Worm (Caenorhabditis elegans): ENCODE measurements around the gene F17C8.9.

The F17C8.9 gene

DNA sequence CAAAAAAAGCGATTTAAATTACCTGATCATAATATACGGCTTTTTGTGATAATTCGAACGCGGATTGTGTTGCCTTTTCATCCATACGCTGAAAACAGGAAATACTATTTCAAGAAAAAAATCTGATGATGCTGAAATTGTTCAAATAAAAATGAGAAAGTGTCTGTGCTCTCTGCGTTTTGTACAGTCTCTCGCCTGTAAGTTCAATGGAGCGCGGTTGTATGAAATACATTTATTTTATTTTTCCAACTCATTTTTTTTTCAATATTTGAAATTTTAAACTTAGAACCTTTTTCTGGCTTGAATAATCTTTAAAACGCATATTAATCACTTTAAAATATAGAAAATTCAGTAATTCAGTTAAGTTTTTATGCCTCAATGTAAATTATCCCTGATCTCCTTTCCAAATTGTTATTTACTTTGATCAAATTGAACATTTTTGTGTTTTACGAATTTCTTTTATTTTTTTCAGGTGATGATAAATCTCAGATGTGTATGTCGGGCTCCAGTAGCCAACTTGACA is 30.2 kb upstream of the F17C8.9 start, which contains the start of the genes clp-2 and mrpl-16:
Gene clp-2 (minus strand): TSS at position 94 of the 523 bp plus-strand sequence.
Gene mrpl-16 (plus strand): TSS at position 473 of the 523 bp plus-strand sequence.
- TF ChIP-seq hmg-1.2 (GFP tag; IDR thresholded peaks at IDR 0.05) (peak; percentile 96), ztf-3 (GFP tag; optimal IDR thresholded peaks at IDR 0.05) (no peak), lsl-1 (GFP tag; optimal IDR thresholded peaks at IDR 0.05) (peak; percentile 24), rec-8 (tag; optimal IDR thresholded peaks at IDR 0.05) (no peak), F33H1.4 (GFP tag; IDR thresholded peaks at IDR 0.05) (peak; percentile 14; the same call in 1 of the 2 replicates), ceh-27 (GFP tag; optimal IDR thresholded peaks at IDR 0.05) (no peak), mcd-1 (GFP tag; IDR thresholded peaks at IDR 0.05) (peak; percentile 51; the same call in 1 of the 2 replicates)

ce11 chrIII:4705207-4705606 is 28.9 kb upstream of the F17C8.9 start, which contains the start of gene pgap-2:
pgap-2 (plus strand) TSS chrIII:4705507.
- TF ChIP-seq dox-1 (GFP tag; IDR thresholded peaks at IDR 0.05): no peak
- TF ChIP-seq F23B12.7 (tag; optimal IDR thresholded peaks at IDR 0.05; ENCODE audit: insufficient read depth): no peak
- no peak for TF ChIP-seq nfya-2 (GFP tag; IDR thresholded peaks at IDR 0.05)
- TF ChIP-seq attf-3 (GFP tag; conservative IDR thresholded peaks at IDR 0.05): no peak
- TF ChIP-seq attf-5 (GFP tag; optimal IDR thresholded peaks at IDR 0.05): no peak
- no peak for TF ChIP-seq nhr-120 (GFP tag; IDR thresholded peaks at IDR 0.05)

DNA sequence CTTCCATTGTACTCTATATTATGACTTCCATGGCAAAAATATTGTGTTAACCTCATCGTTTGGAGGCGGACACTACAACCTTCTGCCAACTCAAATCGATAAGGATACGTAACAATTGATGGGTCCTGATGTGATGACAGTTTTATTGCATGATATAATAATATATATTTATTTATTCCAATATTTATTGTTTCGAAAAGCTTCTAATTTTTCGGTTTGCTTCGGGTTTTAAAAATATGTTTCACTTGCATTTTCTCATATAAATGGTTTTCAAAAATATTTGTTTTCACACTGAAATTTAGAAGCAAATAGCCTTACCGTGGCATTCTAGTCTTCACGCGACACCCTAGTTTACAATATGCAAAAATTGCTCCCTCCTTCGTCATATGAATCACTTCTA is 27.5 kb upstream of the F17C8.9 start, which contains the start of gene T04A8.13:
Gene T04A8.13 (plus strand): TSS at position 301 of the 400 bp plus-strand sequence.
- TF ChIP-seq F57A8.1 (GFP tag; optimal IDR thresholded peaks at IDR 0.05) (no peak), nhr-90 (tag; optimal IDR thresholded peaks at IDR 0.05) (no peak), hrde-1 (tag; optimal IDR thresholded peaks at IDR 0.05; ENCODE audit: borderline replicate concordance) (no peak), sptf-2 (GFP tag; optimal IDR thresholded peaks at IDR 0.05) (no peak), lag-1 (GFP tag; IDR thresholded peaks at IDR 0.05) (no peak), ama-1 (optimal IDR thresholded peaks at IDR 0.05) (no peak), ama-1 (GFP tag; optimal IDR thresholded peaks at IDR 0.05) (no peak), Y56A3A.18 (GFP tag; IDR thresholded peaks at IDR 0.05) (no peak), aptf-2 (GFP tag; conservative IDR thresholded peaks at IDR 0.05) (no peak), hlh-26 (GFP tag; conservative IDR thresholded peaks at IDR 0.05) (no peak), atf-7 (tag; optimal IDR thresholded peaks at IDR 0.05) (no peak), madf-3 (GFP tag; IDR thresholded peaks at IDR 0.05) (no peak), nhr-27 (tag; optimal IDR thresholded peaks at IDR 0.05) (no peak), F39B2.1 (GFP tag; IDR thresholded peaks at IDR 0.05) (no peak), rpc-1 (optimal IDR thresholded peaks at IDR 0.05) (no peak), rpc-1 (tag; optimal IDR thresholded peaks at IDR 0.05) (no peak)

DNA sequence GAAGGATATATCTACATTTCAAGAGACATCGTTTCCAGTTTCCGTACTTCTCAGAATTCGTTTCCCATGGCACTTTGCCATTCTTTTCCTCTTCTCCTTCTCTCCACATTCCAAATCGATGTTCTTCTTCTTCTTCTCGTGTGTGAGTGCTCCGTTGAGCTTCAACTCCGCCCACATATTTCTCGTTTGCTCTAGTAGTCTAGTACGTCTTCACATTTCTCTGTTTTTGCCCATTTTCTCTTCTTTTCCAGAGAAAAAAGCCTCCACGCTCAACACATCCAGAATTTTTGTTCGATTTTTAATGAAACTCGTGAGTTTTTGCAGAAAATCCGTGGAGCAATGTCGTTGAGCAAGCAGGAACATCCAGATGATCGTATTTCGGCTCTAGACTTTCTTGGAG is 25.2 kb upstream of the F17C8.9 start, which contains the start of gene T04A8.18:
Gene T04A8.18 (plus strand): TSS at position 301 of the 400 bp plus-strand sequence.
- TF ChIP-seq nhr-27 (tag; optimal IDR thresholded peaks at IDR 0.05) (no peak), aptf-2 (GFP tag; conservative IDR thresholded peaks at IDR 0.05) (no peak), nhr-90 (tag; optimal IDR thresholded peaks at IDR 0.05) (no peak), egl-18 (GFP tag; IDR thresholded peaks at IDR 0.05) (no peak), ceh-27 (GFP tag; optimal IDR thresholded peaks at IDR 0.05) (no peak), ceh-91 (GFP tag; IDR thresholded peaks at IDR 0.05) (no peak), snpc-1.1 (tag; optimal IDR thresholded peaks at IDR 0.05; ENCODE audit: insufficient read depth) (no peak), ZK185.1 (tag; optimal IDR thresholded peaks at IDR 0.05; ENCODE audit: poor library complexity, severe bottlenecking) (no peak), snpc-1.3 (tag; optimal IDR thresholded peaks at IDR 0.05; ENCODE audit: insufficient read depth) (no peak), ztf-3 (GFP tag; optimal IDR thresholded peaks at IDR 0.05) (no peak)

Measured in whole organism, young adult.